Worm (Caenorhabditis elegans) whole organism, L4/young adult: ENCODE data around the gene slc-17.1.

Source experiments
- W03F9.2 ChIP-seq: fragments of 150-350 bp; optimal IDR thresholded peaks from 2 replicates; lab custom pipeline; 2014; ENCODE audit warnings: missing biosample characterization, missing genetic modification characterization
- dao-5 ChIP-seq: sonication (generic microtip); optimal IDR thresholded peaks from 2 replicates; lab custom pipeline; 2016; ENCODE audit warnings: missing genotype, missing genetic modification characterization, moderate library complexity, missing compliant biosample characterization
- him-1 ChIP-seq: sonication (generic microtip); optimal IDR thresholded peaks from 2 replicates; lab custom pipeline; 2016; ENCODE audit warnings: missing genotype, missing genetic modification reagents, missing genetic modification characterization, missing compliant biosample characterization

Gene slc-17.1

DNA sequence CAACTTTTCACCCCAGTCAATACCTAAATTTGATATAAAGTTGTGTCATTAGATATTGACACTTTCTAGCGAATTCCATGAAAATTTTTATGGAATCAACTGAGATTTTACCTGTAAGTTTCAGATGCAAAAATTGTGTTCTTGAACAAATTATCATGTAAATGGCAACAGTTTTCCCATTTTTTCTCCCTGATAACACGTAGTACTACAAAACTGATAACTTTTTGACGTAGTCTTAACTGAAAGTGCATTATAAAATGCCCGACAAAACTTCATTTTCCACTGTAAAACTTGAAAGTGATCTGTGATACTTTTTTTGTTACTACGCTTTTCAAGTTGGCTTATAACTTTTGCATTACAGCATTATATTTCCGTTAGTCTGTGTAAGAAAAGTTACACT is 14.0 kb upstream of the slc-17.1 start:
- TF ChIP-seq dao-5 (tag; lab: Kevin White, UChicago), result no peak
- no peak for TF ChIP-seq W03F9.2
- no peak for TF ChIP-seq him-1

ce11 chrX:17475974-17476373 is 11.3 kb upstream of the slc-17.1 start:
- TF ChIP-seq W03F9.2, result no peak
- no peak for TF ChIP-seq him-1
- TF ChIP-seq dao-5 (tag; lab: Kevin White, UChicago), result no peak

ce11 chrX:17474521-17475170 is 9.9 kb upstream of the slc-17.1 start, which contains the start of gene tps-1:
TSS of gene tps-1 (minus strand) at chrX:17474534.
- TF ChIP-seq him-1 (no peak), W03F9.2 (no peak), dao-5 (tag; lab: Kevin White, UChicago) (no peak)

- no peak for TF ChIP-seq him-1
- TF ChIP-seq dao-5 (tag; lab: Kevin White, UChicago), result no peak
- no peak for TF ChIP-seq W03F9.2
Measured at ce11 chrX:17472917-17473316, 8.2 kb upstream of the slc-17.1 start.

DNA sequence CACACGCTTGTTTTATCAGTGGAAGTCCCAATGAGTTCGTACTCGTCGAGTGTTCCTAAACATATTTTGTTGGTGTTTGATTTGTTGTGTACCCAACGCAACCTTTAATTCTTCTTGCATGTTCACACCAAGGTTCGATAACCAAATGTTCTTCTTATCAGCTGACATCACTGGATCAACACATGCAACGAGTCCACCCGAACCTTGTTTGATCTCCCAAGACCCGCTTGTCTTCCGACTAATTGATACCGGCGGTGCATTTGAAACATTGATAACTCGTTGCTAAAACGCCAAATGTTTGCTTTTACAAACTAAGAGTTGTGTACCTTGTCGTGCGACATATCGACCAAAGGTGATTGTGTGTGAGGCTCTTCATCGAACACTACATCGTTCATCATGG is 7.0 kb upstream of the slc-17.1 start:
- TF ChIP-seq him-1 (no peak), W03F9.2 (no peak), dao-5 (tag; lab: Kevin White, UChicago) (no peak)

- no peak for TF ChIP-seq him-1
- TF ChIP-seq W03F9.2, result no peak
- TF ChIP-seq dao-5 (tag; lab: Kevin White, UChicago), result no peak
Measured at ce11 chrX:17468483-17468882, 3.8 kb upstream of the slc-17.1 start.

- no peak for TF ChIP-seq W03F9.2
- TF ChIP-seq him-1, result peak; percentile 29
Measured at ce11 chrX:17466615-17467014, 1.9 kb upstream of the slc-17.1 start, which contains the start of gene ZK54.3. TSS of gene ZK54.3 (minus strand) at chrX:17467005.

- TF ChIP-seq dao-5 (tag; lab: Kevin White, UChicago), result no peak
- TF ChIP-seq W03F9.2, result no peak
- no peak for TF ChIP-seq him-1
Measured at ce11 chrX:17461958-17462357, 2.7 kb downstream of the slc-17.1 start.

ce11 chrX:17458887-17459286 is 5.8 kb downstream of the slc-17.1 start, which contains the start of gene mlc-1:
TSS of gene mlc-1 (plus strand) at chrX:17459210.
- TF ChIP-seq W03F9.2 (no peak), him-1 (no peak), dao-5 (tag; lab: Kevin White, UChicago) (no peak)

ce11 chrX:17456536-17457165 is 8.1 kb downstream of the slc-17.1 start, which contains the start of gene mlc-2:
TSS of gene mlc-2 (minus strand) at chrX:17456586.
- TF ChIP-seq dao-5 (tag; lab: Kevin White, UChicago), result no peak
- TF ChIP-seq him-1, result no peak
- no peak for TF ChIP-seq W03F9.2

DNA sequence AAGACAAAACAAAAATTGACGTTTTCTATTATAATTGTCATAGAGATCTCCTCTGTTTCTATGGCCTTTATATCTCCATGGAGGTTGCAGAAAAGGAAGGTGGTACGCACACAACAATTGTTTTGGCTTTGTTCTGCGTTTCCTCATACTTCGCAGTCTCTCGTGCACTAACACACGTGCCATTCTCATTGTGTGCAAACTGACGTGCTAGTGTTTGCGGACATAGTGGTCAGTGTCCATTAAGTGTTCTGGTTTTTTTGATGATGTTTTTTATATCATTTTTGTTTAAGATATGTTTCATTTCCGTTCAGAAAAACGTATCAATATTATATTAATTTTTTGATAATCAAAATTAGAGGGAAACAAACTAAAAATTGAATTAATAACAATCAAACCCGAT is 13.3 kb downstream of the slc-17.1 start, which contains the start of gene C36E6.2:
TSS of gene C36E6.2 (plus strand) at position 261 of the 400 bp plus-strand sequence.
- TF ChIP-seq W03F9.2, result peak; percentile 57
- TF ChIP-seq him-1, result no peak

ce11 chrX:17438386-17438785 is 26.3 kb downstream of the slc-17.1 start, which contains the start of gene C36E6.8:
TSS of gene C36E6.8 (plus strand) at chrX:17438686.
- no peak for TF ChIP-seq W03F9.2
- TF ChIP-seq dao-5 (tag; lab: Kevin White, UChicago), result no peak
- no peak for TF ChIP-seq him-1

DNA sequence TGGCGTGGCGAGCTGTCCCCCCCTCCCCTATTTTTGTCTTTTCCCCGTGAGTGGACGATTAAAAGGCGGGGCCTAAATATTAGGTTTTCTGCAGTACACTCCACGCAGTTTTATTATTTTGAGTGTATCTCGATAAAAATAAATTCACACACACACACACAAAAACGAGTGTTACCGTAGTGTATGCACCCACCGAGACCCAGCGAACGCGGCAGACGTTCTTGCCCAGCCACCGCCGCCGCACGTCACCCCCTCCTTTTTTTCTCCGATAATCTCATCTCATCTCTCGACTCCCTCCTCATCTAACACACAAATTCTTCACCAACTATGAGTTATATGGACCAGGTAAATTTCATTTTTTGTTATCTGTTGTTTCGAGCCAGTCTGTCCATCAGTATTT is 30.5 kb downstream of the slc-17.1 start, which contains the start of gene fubl-3:
TSS of gene fubl-3 (plus strand) at position 212 of the 400 bp plus-strand sequence.
- TF ChIP-seq him-1 (no peak), W03F9.2 (no peak), dao-5 (tag; lab: Kevin White, UChicago) (no peak)

DNA sequence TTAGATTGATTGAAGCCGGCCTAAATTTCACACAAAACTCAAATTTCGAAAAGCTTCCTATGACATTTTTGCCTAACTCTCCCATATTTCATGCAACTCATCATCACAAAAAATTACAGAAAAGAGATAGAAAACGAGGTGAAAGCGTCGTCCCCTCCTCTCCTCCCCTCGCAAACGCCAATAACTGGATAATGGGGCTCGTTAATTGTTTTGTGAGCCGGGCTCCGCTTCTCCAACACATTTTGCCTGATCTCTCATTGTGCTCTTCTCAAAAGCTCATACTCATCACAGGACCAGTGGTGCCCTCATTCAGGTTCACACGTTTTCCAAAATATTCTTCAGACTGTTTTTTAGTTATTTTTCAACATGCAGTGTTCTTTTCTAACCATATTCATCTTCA is 35.9 kb downstream of the slc-17.1 start, which contains the start of gene pbo-6:
TSS of gene pbo-6 (plus strand) at position 240 of the 400 bp plus-strand sequence.
- TF ChIP-seq W03F9.2, result no peak
- no peak for TF ChIP-seq dao-5 (tag; lab: Kevin White, UChicago)
- TF ChIP-seq him-1, result no peak

ce11 chrX:17427778-17428177 is 36.9 kb downstream of the slc-17.1 start:
- TF ChIP-seq him-1, result no peak
- no peak for TF ChIP-seq W03F9.2
- no peak for TF ChIP-seq dao-5 (tag; lab: Kevin White, UChicago)
